Fruit fly (Drosophila melanogaster): ENCODE measurements around the gene CG16974.

CG16974 gene

DNA sequence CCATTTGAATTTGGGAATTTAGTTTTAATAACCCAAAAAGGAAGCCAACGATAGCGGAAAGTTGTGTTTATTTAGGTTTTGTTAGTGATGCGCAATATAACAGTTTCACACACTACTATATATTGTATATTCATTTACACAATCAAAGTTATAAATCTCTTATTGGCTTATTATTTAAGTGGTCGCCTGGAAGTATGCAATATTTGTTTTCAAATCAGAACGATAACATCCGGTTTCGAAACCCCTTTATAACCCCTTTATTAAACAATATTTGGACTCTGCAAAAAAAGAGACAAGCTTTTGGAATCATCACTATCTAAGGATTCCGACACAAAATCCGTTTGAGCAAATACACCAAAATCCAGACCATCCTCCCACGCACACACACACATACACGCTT lies 33.9 kb downstream of the CG16974 start (continued):
- TF ChIP-seq CG6808 (GFP tag; optimal IDR thresholded peaks at IDR 0.05) (peak; percentile 15), Hr39 (GFP tag; optimal IDR thresholded peaks at IDR 0.05) (no peak), CG8119 (GFP tag; IDR thresholded peaks at IDR 0.05) (0 out of 3 replicates have a peak, but pooled peaks have one; percentile 22), Eip93F (GFP tag; optimal IDR thresholded peaks at IDR 0.05) (no peak), CG11762 (GFP tag; optimal IDR thresholded peaks at IDR 0.05; ENCODE audit: insufficient read depth) (no peak), CG8319 (GFP tag; optimal IDR thresholded peaks at IDR 0.05) (no peak), achi (GFP tag; optimal IDR thresholded peaks at IDR 0.05) (no peak), Sox102F (GFP tag; optimal IDR thresholded peaks at IDR 0.05) (no peak), CG16779 (tag; optimal IDR thresholded peaks at IDR 0.05) (no peak), Sox14 (GFP tag; optimal IDR thresholded peaks at IDR 0.05) (no peak), fd59A (GFP tag; optimal IDR thresholded peaks at IDR 0.05) (no peak), pdm3 (GFP tag; optimal IDR thresholded peaks at IDR 0.05) (no peak), CG34406 (GFP tag; optimal IDR thresholded peaks at IDR 0.05) (peak; percentile 16), dsx (GFP tag; optimal IDR thresholded peaks at IDR 0.05; ENCODE audit: poor library complexity, severe bottlenecking) (no peak), CG1621 (tag; optimal IDR thresholded peaks at IDR 0.05) (no peak), fd85E (GFP tag; optimal IDR thresholded peaks at IDR 0.05) (no peak), net (GFP tag; optimal IDR thresholded peaks at IDR 0.05) (peak; percentile 6), cyc (GFP tag; optimal IDR thresholded peaks at IDR 0.05) (no peak), CG9139 (GFP tag; optimal IDR thresholded peaks at IDR 0.05) (no peak), CG6792 (GFP tag; optimal IDR thresholded peaks at IDR 0.05) (peak; percentile 5)

dm6 chr2L:13156349-13156748 lies 35.4 kb downstream of the CG16974 start:
- TF ChIP-seq ss (GFP tag; optimal IDR thresholded peaks at IDR 0.05) (no peak), Sox14 (GFP tag; optimal IDR thresholded peaks at IDR 0.05) (no peak), CG32006 (GFP tag; optimal IDR thresholded peaks at IDR 0.05) (no peak), CG8632 (GFP tag; optimal IDR thresholded peaks at IDR 0.05) (no peak), Hr39 (GFP tag; optimal IDR thresholded peaks at IDR 0.05) (no peak), OdsH (GFP tag; optimal IDR thresholded peaks at IDR 0.05) (peak; percentile 18), CG6276 (GFP tag; optimal IDR thresholded peaks at IDR 0.05) (no peak), Gug (GFP tag; IDR thresholded peaks at IDR 0.05) (no peak), Hr4 (GFP tag; optimal IDR thresholded peaks at IDR 0.05) (no peak), CG11294 (GFP tag; IDR thresholded peaks at IDR 0.05) (peak; percentile 21; the same call in 1 of the 2 replicates), cyc (GFP tag; optimal IDR thresholded peaks at IDR 0.05) (no peak), achi (GFP tag; optimal IDR thresholded peaks at IDR 0.05) (peak; percentile 21), CG1621 (tag; optimal IDR thresholded peaks at IDR 0.05) (no peak), CG6163 (GFP tag; IDR thresholded peaks at IDR 0.05) (0 out of 3 replicates have a peak, but pooled peaks have one; percentile 32), svp (GFP tag) (peak; percentile 66), lz (GFP tag; optimal IDR thresholded peaks at IDR 0.05) (no peak), Eip78C (GFP tag) (peak; percentile 49), Ets96B (tag; optimal IDR thresholded peaks at IDR 0.05) (peak; percentile 27), CG6792 (GFP tag; optimal IDR thresholded peaks at IDR 0.05) (no peak), Ets21C (GFP tag; optimal IDR thresholded peaks at IDR 0.05) (no peak), Smox (GFP tag; optimal IDR thresholded peaks at IDR 0.05) (no peak), CG3919 (GFP tag; optimal IDR thresholded peaks at IDR 0.05) (no peak), CG10669 (GFP tag; optimal IDR thresholded peaks at IDR 0.05) (no peak), salr (GFP tag; optimal IDR thresholded peaks at IDR 0.05) (no peak), topi (GFP tag; optimal IDR thresholded peaks at IDR 0.05) (no peak), fd59A (GFP tag; optimal IDR thresholded peaks at IDR 0.05) (no peak), Eip75B (GFP tag; optimal IDR thresholded peaks at IDR 0.05) (no peak), dsx (GFP tag; optimal IDR thresholded peaks at IDR 0.05; ENCODE audit: poor library complexity, severe bottlenecking) (no peak), CG8319 (GFP tag; optimal IDR thresholded peaks at IDR 0.05) (no peak), CG15336 (GFP tag; IDR thresholded peaks at IDR 0.05) (no peak), CG8119 (GFP tag; IDR thresholded peaks at IDR 0.05) (peak; percentile 35; the same call in 1 of the 3 replicates), CG10631 (GFP tag; optimal IDR thresholded peaks at IDR 0.05) (peak; percentile 12), CG3032 (tag; optimal IDR thresholded peaks at IDR 0.05) (no peak), Sox15 (GFP tag; optimal IDR thresholded peaks at IDR 0.05) (no peak)

Data from whole organism, prepupa.